Worm (Caenorhabditis elegans) whole organism, midembryonic: Measurements from ENCODE around the gene ZK105.5.

Experiments
- cog-1 ChIP-seq: sonication (generic microtip); optimal IDR thresholded peaks from 2 replicates; lab custom pipeline; 2016; ENCODE audit warnings: missing genetic modification characterization, missing compliant biosample characterization
- klf-2 ChIP-seq: fragments of 200-800 bp; sonication (Bioruptor generic); conservative IDR thresholded peaks from 2 replicates; pipeline ENCODE4 v1.3.6; 2022; ENCODE audit warnings: missing genetic modification reagents, missing genetic modification characterization, missing compliant biosample characterization
- tab-1 ChIP-seq: fragments of 200-800 bp; sonication (Bioruptor generic); IDR thresholded peaks from 2 replicates; pipeline ENCODE4 v1.3.6; 2022; ENCODE audit warnings: missing genetic modification characterization, missing compliant biosample characterization
- ztf-23 ChIP-seq: fragments of 200-800 bp; sonication (Bioruptor generic); IDR thresholded peaks from 2 replicates; pipeline ENCODE4 v1.3.6; 2022; ENCODE audit warnings: missing genetic modification reagents, missing genetic modification characterization, missing compliant biosample characterization
- ztf-29 ChIP-seq: fragments of 200-800 bp; sonication (Bioruptor generic); IDR thresholded peaks from 2 replicates; pipeline ENCODE4 v1.3.6; 2022; ENCODE audit warnings: missing genetic modification reagents, missing genetic modification characterization, missing compliant biosample characterization

- TF ChIP-seq tab-1 (GFP tag; lab: Robert Waterston, UW) (no peak), ztf-23 (peak; percentile 62), ztf-29 (no peak), cog-1 (peak; percentile 42), klf-2 (GFP tag; lab: Robert Waterston, UW) (no peak)
These were observed 17.4 kb upstream of the ZK105.5 start, which contains the start of gene clic-1 for ce11 chrV:7734909-7735308.
